Worm (Caenorhabditis elegans) whole organism, L1 larva: ENCODE measurements around the gene C16C8.17.

Experiments
- C04F5.9 ChIP-seq: sonication (generic microtip); optimal IDR thresholded peaks from 2 replicates; lab custom pipeline; 2016; ENCODE audit warnings: missing genetic modification characterization, missing compliant biosample characterization
- C34B4.2 ChIP-seq: sonication (generic microtip); optimal IDR thresholded peaks from 2 replicates; lab custom pipeline; 2017; ENCODE audit warnings: mild to moderate bottlenecking, missing genetic modification characterization, missing compliant biosample characterization
- aly-2 ChIP-seq: fragments of 150-350 bp; optimal IDR thresholded peaks from 2 replicates; lab custom pipeline; 2014; ENCODE audit warnings: missing biosample characterization, missing genetic modification characterization
- ama-1 ChIP-seq: fragments of 150-350 bp; optimal IDR thresholded peaks from 2 replicates; lab custom pipeline; 2014
- blmp-1 ChIP-seq: fragments of 150-350 bp; optimal IDR thresholded peaks from 2 replicates; lab custom pipeline; 2014; ENCODE audit warnings: missing biosample characterization, missing genetic modification characterization
- ceh-63 ChIP-seq: fragments of 200-800 bp; sonication (Bioruptor generic); optimal IDR thresholded peaks from 2 replicates; lab custom pipeline; 2018; ENCODE audit warnings: mild to moderate bottlenecking, missing genetic modification characterization, missing compliant biosample characterization
- ceh-8 ChIP-seq: fragments of 200-800 bp; sonication (Bioruptor generic); optimal IDR thresholded peaks from 2 replicates; lab custom pipeline; 2018; ENCODE audit warnings: mild to moderate bottlenecking, missing genetic modification characterization, moderate library complexity, missing compliant biosample characterization
- ceh-82 ChIP-seq, 3 experiments: fragments of 150-350 bp in 1 of 3; sonication (generic microtip) in 2 of 3; optimal IDR thresholded peaks; 2 replicates each; lab custom pipeline; 2014 to 2017; ENCODE audit warnings: missing biosample characterization in 3 of 3, missing genetic modification characterization in 3 of 3
- ceh-90 ChIP-seq: sonication (generic microtip); optimal IDR thresholded peaks from 2 replicates; lab custom pipeline; 2016; ENCODE audit warnings: missing genetic modification characterization, missing compliant biosample characterization
- ces-1 ChIP-seq: fragments of 150-350 bp; optimal IDR thresholded peaks from 2 replicates; lab custom pipeline; 2014; ENCODE audit warnings: missing biosample characterization, missing genetic modification reagents, missing genetic modification characterization
- efl-1 ChIP-seq, 4 experiments: fragments of 150-350 bp; optimal IDR thresholded peaks in 3 of 4; peaks in 1 of 4; 1 replicate in 1 of 4; 2 replicates in 3 of 4; lab custom pipeline; 2014; ENCODE audit warnings: missing biosample characterization in 2 of 4, missing genetic modification characterization in 2 of 4, missing genetic modification reagents in 2 of 4
- egl-13 ChIP-seq: sonication (generic microtip); optimal IDR thresholded peaks from 2 replicates; lab custom pipeline; 2016; ENCODE audit warnings: missing genotype, missing genetic modification reagents, missing genetic modification characterization, missing compliant biosample characterization
- egl-27 ChIP-seq, 2 experiments: fragments of 150-350 bp in 1 of 2; sonication (generic microtip); optimal IDR thresholded peaks; 3 replicates each; lab custom pipeline; 2017 to 2018; ENCODE audit warnings: missing biosample characterization in 2 of 2, missing genetic modification characterization in 2 of 2, missing genetic modification reagents in 2 of 2
- elt-2 ChIP-seq: sonication (generic microtip); optimal IDR thresholded peaks from 2 replicates; lab custom pipeline; 2016; ENCODE audit warnings: missing genetic modification characterization, mild to moderate bottlenecking, inconsistent platforms, missing compliant biosample characterization, missing genetic modification reagents
- fkh-8 ChIP-seq: sonication (generic microtip); optimal IDR thresholded peaks from 2 replicates; lab custom pipeline; 2016; ENCODE audit warnings: mild to moderate bottlenecking, missing genetic modification characterization, missing compliant biosample characterization
- fos-1 ChIP-seq: fragments of 150-350 bp; optimal IDR thresholded peaks from 2 replicates; lab custom pipeline; 2014; ENCODE audit warnings: missing biosample characterization, missing genetic modification characterization
- grh-1 ChIP-seq: fragments of 200-800 bp; sonication (Bioruptor generic); IDR thresholded peaks from 2 replicates; pipeline ENCODE4 v1.3.6; 2022; ENCODE audit warnings: missing genetic modification reagents, missing genetic modification characterization, missing compliant biosample characterization
- hlh-17 ChIP-seq: fragments of 200-800 bp; sonication (Bioruptor generic); optimal IDR thresholded peaks from 2 replicates; lab custom pipeline; 2018; ENCODE audit warnings: missing genetic modification characterization, mild to moderate bottlenecking, missing compliant biosample characterization, moderate library complexity, borderline replicate concordance
- hpl-2 ChIP-seq: fragments of 150-350 bp; optimal IDR thresholded peaks from 2 replicates; lab custom pipeline; 2014; ENCODE audit warnings: missing biosample characterization, missing genetic modification reagents, missing genetic modification characterization
- isw-1 ChIP-seq: fragments of 200-800 bp; sonication (Bioruptor generic); IDR thresholded peaks from 2 replicates; pipeline ENCODE4 v1.3.6; 2022; ENCODE audit warnings: missing genetic modification characterization, missing compliant biosample characterization
- lin-13 ChIP-seq: fragments of 150-350 bp; optimal IDR thresholded peaks from 2 replicates; lab custom pipeline; 2014; ENCODE audit warnings: missing biosample characterization, missing genetic modification reagents, missing genetic modification characterization
- lin-14 ChIP-seq: fragments of 200-800 bp; sonication (Bioruptor generic); optimal IDR thresholded peaks from 2 replicates; lab custom pipeline; 2018; ENCODE audit warnings: mild to moderate bottlenecking, missing genetic modification characterization, moderate library complexity, missing compliant biosample characterization
- lin-15B ChIP-seq: fragments of 150-350 bp; sonication (generic microtip); optimal IDR thresholded peaks from 3 replicates; lab custom pipeline; 2014; ENCODE audit warnings: missing biosample characterization, missing genetic modification characterization
- lin-35 ChIP-seq, 2 experiments: fragments of 150-350 bp; optimal IDR thresholded peaks; 2 replicates each; lab custom pipeline; 2014; ENCODE audit warnings: missing biosample characterization in 2 of 2, missing genetic modification characterization in 2 of 2, missing genetic modification reagents in 2 of 2
- lin-39 ChIP-seq: fragments of 150-350 bp; optimal IDR thresholded peaks from 2 replicates; lab custom pipeline; 2014; ENCODE audit warnings: missing biosample characterization, missing genetic modification reagents, missing genetic modification characterization
- lir-3 ChIP-seq: sonication (generic microtip); optimal IDR thresholded peaks from 2 replicates; lab custom pipeline; 2016; ENCODE audit warnings: mild to moderate bottlenecking, missing genetic modification characterization, moderate library complexity, missing compliant biosample characterization; ENCODE audit not compliant: poor library complexity
- nhr-12 ChIP-seq: sonication (generic microtip); optimal IDR thresholded peaks from 2 replicates; lab custom pipeline; 2017; ENCODE audit warnings: missing biosample characterization, missing genetic modification characterization
- nhr-19 ChIP-seq: fragments of 200-800 bp; sonication (Bioruptor generic); conservative IDR thresholded peaks from 2 replicates; pipeline ENCODE4 v1.3.6; 2022; ENCODE audit warnings: missing genetic modification characterization, missing compliant biosample characterization
- nhr-20 ChIP-seq: sonication (generic microtip); optimal IDR thresholded peaks from 2 replicates; lab custom pipeline; 2016; ENCODE audit warnings: mild to moderate bottlenecking, missing genetic modification characterization, missing compliant biosample characterization
- nhr-237 ChIP-seq: fragments of 150-350 bp; optimal IDR thresholded peaks from 2 replicates; lab custom pipeline; 2014; ENCODE audit warnings: missing biosample characterization, missing genetic modification characterization
- nhr-28 ChIP-seq: fragments of 150-350 bp; optimal IDR thresholded peaks from 2 replicates; lab custom pipeline; 2014; ENCODE audit warnings: missing biosample characterization, missing genetic modification characterization
- nhr-47 ChIP-seq: sonication (generic microtip); optimal IDR thresholded peaks from 2 replicates; lab custom pipeline; 2016; ENCODE audit warnings: mild to moderate bottlenecking, missing genetic modification characterization, moderate library complexity, missing compliant biosample characterization
- nhr-71 ChIP-seq: sonication (generic microtip); optimal IDR thresholded peaks from 2 replicates; lab custom pipeline; 2016; ENCODE audit warnings: mild to moderate bottlenecking, missing genetic modification characterization, moderate library complexity, missing compliant biosample characterization
- nhr-76 ChIP-seq: sonication (generic microtip); optimal IDR thresholded peaks from 2 replicates; lab custom pipeline; 2017; ENCODE audit warnings: missing biosample characterization, missing genetic modification characterization
- nhr-84 ChIP-seq: sonication (generic microtip); optimal IDR thresholded peaks from 2 replicates; lab custom pipeline; 2017; ENCODE audit warnings: missing biosample characterization, missing genetic modification characterization
- nhr-85 ChIP-seq: sonication (generic microtip); peaks from one replicate; lab custom pipeline; 2016; ENCODE audit warnings: missing genetic modification characterization, inconsistent platforms, missing compliant biosample characterization
- nhr-90 ChIP-seq: sonication (generic microtip); optimal IDR thresholded peaks from 2 replicates; lab custom pipeline; 2016; ENCODE audit warnings: mild to moderate bottlenecking, missing genetic modification characterization, missing compliant biosample characterization; ENCODE audit not compliant: poor library complexity
- pag-3 ChIP-seq: sonication (generic microtip); optimal IDR thresholded peaks from 2 replicates; lab custom pipeline; 2017; ENCODE audit warnings: missing genetic modification characterization, mild to moderate bottlenecking, missing compliant biosample characterization, antibody characterized with exemption, borderline replicate concordance; ENCODE audit not compliant: insufficient read depth
- pax-3 ChIP-seq: fragments of 200-800 bp; sonication (Bioruptor generic); optimal IDR thresholded peaks from 2 replicates; lab custom pipeline; 2018; ENCODE audit warnings: mild to moderate bottlenecking, missing genetic modification characterization, moderate library complexity, missing compliant biosample characterization
- pqm-1 ChIP-seq: sonication (generic microtip); optimal IDR thresholded peaks from 3 replicates; lab custom pipeline; 2017; ENCODE audit warnings: missing biosample characterization, missing genetic modification characterization
- skn-1 ChIP-seq: fragments of 150-350 bp; optimal IDR thresholded peaks from 2 replicates; lab custom pipeline; 2014; ENCODE audit warnings: missing biosample characterization, missing genetic modification characterization
- sup-37 ChIP-seq: fragments of 200-800 bp; sonication (Bioruptor generic); optimal IDR thresholded peaks from 2 replicates; lab custom pipeline; 2018; ENCODE audit warnings: mild to moderate bottlenecking, missing genetic modification characterization, missing compliant biosample characterization
- swsn-7 ChIP-seq: sonication (generic microtip); optimal IDR thresholded peaks from 2 replicates; lab custom pipeline; 2016; ENCODE audit warnings: missing genetic modification characterization, missing compliant biosample characterization
- tbx-2 ChIP-seq: sonication (generic microtip); optimal IDR thresholded peaks from 2 replicates; lab custom pipeline; 2016; ENCODE audit warnings: missing genetic modification characterization, missing compliant biosample characterization
- tlp-1 ChIP-seq: fragments of 150-350 bp; optimal IDR thresholded peaks from 2 replicates; lab custom pipeline; 2014; ENCODE audit warnings: missing biosample characterization, missing genetic modification characterization
- unc-130 ChIP-seq: fragments of 150-350 bp; optimal IDR thresholded peaks from 2 replicates; lab custom pipeline; 2017; ENCODE audit warnings: missing biosample characterization, missing genetic modification characterization, inconsistent platforms
- unc-62 ChIP-seq: fragments of 150-350 bp; optimal IDR thresholded peaks from 2 replicates; lab custom pipeline; 2014; ENCODE audit warnings: missing biosample characterization, missing genetic modification reagents, missing genetic modification characterization
- unc-86 ChIP-seq: sonication (generic microtip); optimal IDR thresholded peaks from 2 replicates; lab custom pipeline; 2016; ENCODE audit warnings: missing genetic modification characterization, missing compliant biosample characterization
- vab-15 ChIP-seq: sonication (generic microtip); optimal IDR thresholded peaks from 2 replicates; lab custom pipeline; 2017; ENCODE audit warnings: missing genotype, mild to moderate bottlenecking, missing genetic modification characterization, missing compliant biosample characterization
- xbp-1 ChIP-seq: sonication (generic microtip); optimal IDR thresholded peaks from 2 replicates; lab custom pipeline; 2016; ENCODE audit warnings: missing genetic modification characterization, missing compliant biosample characterization
- zag-1 ChIP-seq: fragments of 150-350 bp; optimal IDR thresholded peaks from 2 replicates; lab custom pipeline; 2014; ENCODE audit warnings: missing biosample characterization, missing genetic modification characterization
- ztf-11 ChIP-seq, 2 experiments: sonication (generic microtip); optimal IDR thresholded peaks; 2 replicates each; lab custom pipeline; 2016 to 2017; ENCODE audit warnings: missing genetic modification characterization in 2 of 2, missing biosample characterization in 1 of 2, missing compliant biosample characterization in 1 of 2

The C16C8.17 gene

DNA sequence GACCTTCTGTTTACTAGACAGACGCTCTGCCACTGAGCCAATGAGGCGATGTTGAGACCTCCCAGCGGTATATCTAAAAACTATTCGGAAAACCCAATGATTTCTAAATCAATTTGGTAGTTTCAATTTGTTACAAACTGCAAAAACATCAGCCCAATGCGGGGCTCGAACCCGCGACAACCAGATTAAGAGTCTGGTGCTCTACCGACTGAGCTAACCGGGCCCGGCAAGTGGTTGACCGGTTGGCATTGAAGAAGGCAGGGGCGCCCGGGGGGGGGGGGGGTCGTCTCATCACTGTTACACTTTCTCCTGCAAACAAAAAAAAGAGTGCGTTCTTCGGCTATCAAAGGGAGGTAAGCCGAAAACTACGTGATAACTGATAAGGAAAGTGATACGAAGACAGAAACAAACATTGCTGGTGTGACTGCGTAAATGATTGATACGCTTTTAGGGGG is 1.4 kb upstream of the C16C8.17 start (continued):
- peak; percentile 60 for TF ChIP-seq nhr-71 (tag; lab: Kevin White, UChicago)
- TF ChIP-seq ztf-11 (tag; optimal IDR thresholded peaks at IDR 0.05; lab: Kevin White, UChicago), result no peak
- TF ChIP-seq nhr-19 (GFP tag; lab: Robert Waterston, UW), result peak; percentile 64
- no peak for TF ChIP-seq ceh-63 (GFP tag; lab: Kevin White, UChicago)
- peak; percentile 97 for TF ChIP-seq elt-2 (tag; lab: Kevin White, UChicago)
- TF ChIP-seq unc-62 (GFP tag; lab: Kevin White, UChicago), result no peak
- TF ChIP-seq nhr-237, result no peak
- no peak for TF ChIP-seq swsn-7 (tag; lab: Kevin White, UChicago)
- TF ChIP-seq pag-3 (tag; lab: Kevin White, UChicago), result no peak
- no peak for TF ChIP-seq skn-1 (tag; lab: Kevin White, UChicago)
- no peak for TF ChIP-seq ceh-90 (tag; lab: Kevin White, UChicago)
- no peak for TF ChIP-seq lir-3 (tag; lab: Kevin White, UChicago)
- TF ChIP-seq C34B4.2 (tag; lab: Kevin White, UChicago), result no peak
- TF ChIP-seq egl-27 (tag; optimal IDR thresholded peaks at IDR 0.05; lab: Kevin White, UChicago), result no peak
- TF ChIP-seq nhr-47 (tag; lab: Kevin White, UChicago), result peak; percentile 64
- TF ChIP-seq nhr-84 (tag; lab: Kevin White, UChicago), result no peak
- TF ChIP-seq lin-15B, result no peak
- TF ChIP-seq lin-39 (tag; lab: Kevin White, UChicago), result no peak
- no peak for TF ChIP-seq ceh-8
- no peak for TF ChIP-seq nhr-28 (tag; lab: Kevin White, UChicago)
- TF ChIP-seq isw-1, result no peak
- TF ChIP-seq nhr-12 (tag; lab: Kevin White, UChicago), result no peak
- TF ChIP-seq blmp-1, result peak; percentile 66
- no peak for TF ChIP-seq vab-15 (tag; lab: Kevin White, UChicago)
- TF ChIP-seq tbx-2 (tag; lab: Kevin White, UChicago), result peak; percentile 22
- no peak for TF ChIP-seq unc-130 (tag; lab: Kevin White, UChicago)
- no peak for TF ChIP-seq unc-86 (tag; lab: Kevin White, UChicago)
- no peak for TF ChIP-seq egl-13 (tag; lab: Kevin White, UChicago)
- no peak for TF ChIP-seq fos-1 (tag; lab: Kevin White, UChicago)
- TF ChIP-seq ama-1 (lab: Kevin White, UChicago), result no peak
- peak; percentile 10 for TF ChIP-seq sup-37 (GFP tag; lab: Kevin White, UChicago)
- peak in 1 of 2 experiments; percentile 20 for TF ChIP-seq efl-1 (optimal IDR thresholded peaks at IDR 0.05; lab: Kevin White, UChicago)
- no peak for TF ChIP-seq efl-1 (GFP tag; optimal IDR thresholded peaks at IDR 0.05 in 1 of 2; lab: Kevin White, UChicago)
- TF ChIP-seq grh-1 (GFP tag; lab: Robert Waterston, UW), result 0 out of 2 replicates have a peak, but pooled peaks have one; percentile 6
- TF ChIP-seq ces-1 (GFP tag; lab: Kevin White, UChicago), result no peak
- TF ChIP-seq pqm-1 (tag; lab: Kevin White, UChicago), result peak; percentile 43
- TF ChIP-seq lin-35 (GFP tag; optimal IDR thresholded peaks at IDR 0.05; lab: Kevin White, UChicago), result peak in 1 of 2 experiments; percentile 54
- no peak for TF ChIP-seq C04F5.9
- TF ChIP-seq tlp-1, result peak; percentile 62
- peak; percentile 39 for TF ChIP-seq nhr-20 (tag; lab: Kevin White, UChicago)
- TF ChIP-seq lin-14 (GFP tag; lab: Kevin White, UChicago), result peak; percentile 60
- peak; percentile 75 for TF ChIP-seq nhr-90 (tag; lab: Kevin White, UChicago)
- no peak for TF ChIP-seq hpl-2
- TF ChIP-seq aly-2 (tag; lab: Kevin White, UChicago), result no peak
- no peak for TF ChIP-seq pax-3 (tag; lab: Kevin White, UChicago)
- TF ChIP-seq xbp-1 (tag; lab: Kevin White, UChicago), result peak; percentile 4
- no peak for TF ChIP-seq nhr-76 (tag; lab: Kevin White, UChicago)
- TF ChIP-seq nhr-85 (tag; lab: Kevin White, UChicago), result peak; percentile 57
- TF ChIP-seq fkh-8 (tag; lab: Kevin White, UChicago), result no peak
- TF ChIP-seq lin-13 (GFP tag; lab: Kevin White, UChicago), result no peak
- peak in 1 of 3 experiments; percentile 3 for TF ChIP-seq ceh-82 (tag; optimal IDR thresholded peaks at IDR 0.05; lab: Kevin White, UChicago)
- TF ChIP-seq zag-1 (tag; lab: Kevin White, UChicago), result no peak
- TF ChIP-seq hlh-17 (GFP tag; lab: Kevin White, UChicago), result no peak
